Worm (Caenorhabditis elegans) whole organism, late embryonic: Measurements from ENCODE around the gene F10E7.1.

Experiments used
- F13H6.1 ChIP-seq: sonication (generic microtip); optimal IDR thresholded peaks from 2 replicates; lab custom pipeline; 2016; ENCODE audit warnings: missing genetic modification characterization, missing compliant biosample characterization
- ama-1 ChIP-seq: fragments of 150-350 bp; optimal IDR thresholded peaks from 2 replicates; lab custom pipeline; 2014
- ceh-22 ChIP-seq: sonication (generic microtip); optimal IDR thresholded peaks from 2 replicates; lab custom pipeline; 2017; ENCODE audit warnings: missing biosample characterization, missing genetic modification characterization
- ceh-24 ChIP-seq: sonication (generic microtip); optimal IDR thresholded peaks from 2 replicates; lab custom pipeline; 2016; ENCODE audit warnings: mild to moderate bottlenecking, missing genetic modification characterization, missing compliant biosample characterization
- ceh-34 ChIP-seq: sonication (generic microtip); optimal IDR thresholded peaks from 2 replicates; lab custom pipeline; 2016; ENCODE audit warnings: mild to moderate bottlenecking, missing genetic modification characterization, missing compliant biosample characterization
- ceh-48 ChIP-seq: sonication (generic microtip); optimal IDR thresholded peaks from 2 replicates; lab custom pipeline; 2016; ENCODE audit warnings: missing genetic modification characterization, inconsistent platforms, missing compliant biosample characterization
- hlh-13 ChIP-seq: fragments of 200-800 bp; sonication (Bioruptor generic); optimal IDR thresholded peaks from 2 replicates; lab custom pipeline; 2018; ENCODE audit warnings: mild to moderate bottlenecking, missing genetic modification characterization, missing compliant biosample characterization
- hlh-30 ChIP-seq: sonication (generic microtip); optimal IDR thresholded peaks from 2 replicates; lab custom pipeline; 2017; ENCODE audit warnings: antibody characterized with exemption, missing genetic modification characterization, missing compliant biosample characterization; ENCODE audit not compliant: insufficient read depth
- mec-3 ChIP-seq: sonication (generic microtip); optimal IDR thresholded peaks from 2 replicates; lab custom pipeline; 2016; ENCODE audit warnings: borderline replicate concordance, missing genetic modification characterization, missing compliant biosample characterization
- pax-1 ChIP-seq: fragments of 150-350 bp; optimal IDR thresholded peaks from 2 replicates; lab custom pipeline; 2014; ENCODE audit warnings: missing biosample characterization, missing genetic modification characterization
- sox-4 ChIP-seq: sonication (generic microtip); optimal IDR thresholded peaks from 2 replicates; lab custom pipeline; 2017; ENCODE audit warnings: mild to moderate bottlenecking, missing genetic modification characterization, inconsistent platforms, missing compliant biosample characterization
- tbx-7 ChIP-seq: sonication (generic microtip); optimal IDR thresholded peaks from 2 replicates; lab custom pipeline; 2016; ENCODE audit warnings: missing genotype, missing genetic modification characterization, missing compliant biosample characterization
- ttx-3 ChIP-seq: sonication (generic microtip); optimal IDR thresholded peaks from 2 replicates; lab custom pipeline; 2016; ENCODE audit warnings: missing genetic modification reagents, missing genetic modification characterization, missing compliant biosample characterization
- unc-86 ChIP-seq: sonication (generic microtip); optimal IDR thresholded peaks from 2 replicates; lab custom pipeline; 2016; ENCODE audit warnings: missing genetic modification characterization, missing compliant biosample characterization

ce11 chrII:7168712-7169111 is 42.2 kb downstream of the F10E7.1 start, which contains the start of gene col-36:
- no peak for TF ChIP-seq tbx-7 (tag; lab: Kevin White, UChicago)
- TF ChIP-seq ama-1 (lab: Kevin White, UChicago), result no peak
- TF ChIP-seq ceh-24 (tag; lab: Kevin White, UChicago), result no peak
- no peak for TF ChIP-seq hlh-30
- no peak for TF ChIP-seq ceh-22 (tag; lab: Kevin White, UChicago)
- no peak for TF ChIP-seq pax-1 (tag; lab: Kevin White, UChicago)
- no peak for TF ChIP-seq hlh-13 (GFP tag; lab: Kevin White, UChicago)
- no peak for TF ChIP-seq unc-86
- no peak for TF ChIP-seq ceh-48 (tag; lab: Kevin White, UChicago)
- TF ChIP-seq F13H6.1 (tag; lab: Kevin White, UChicago), result no peak
- no peak for TF ChIP-seq sox-4 (tag; lab: Kevin White, UChicago)
- TF ChIP-seq ttx-3 (tag; lab: Kevin White, UChicago), result no peak
- no peak for TF ChIP-seq mec-3
- no peak for TF ChIP-seq ceh-34 (tag; lab: Kevin White, UChicago)
